Fruit fly (Drosophila melanogaster) whole organism, prepupa: Measurements from ENCODE around the gene CG44005.

ENCODE experiments used
- Blimp-1 ChIP-seq: fragments of 200-800 bp; sonication (Bioruptor generic); optimal IDR thresholded peaks from 3 replicates; lab custom pipeline; 2017; ENCODE audit warnings: missing biosample characterization, missing genetic modification characterization, mild to moderate bottlenecking, moderate library complexity, missing genetic modification reagents
- CG10631 ChIP-seq: fragments of 200-800 bp; sonication (Bioruptor generic); optimal IDR thresholded peaks from 2 replicates; lab custom pipeline; 2016; ENCODE audit warnings: missing biosample characterization, missing genetic modification characterization
- CG10669 ChIP-seq: fragments of 200-800 bp; sonication (Bioruptor generic); optimal IDR thresholded peaks from 3 replicates; lab custom pipeline; 2018; ENCODE audit warnings: missing biosample characterization, mild to moderate bottlenecking, missing genetic modification characterization, moderate library complexity
- CG11294 ChIP-seq: fragments of 200-800 bp; sonication (Bioruptor generic); IDR thresholded peaks from 2 replicates; pipeline ENCODE4 v1.3.6; 2022; ENCODE audit warnings: missing biosample characterization, missing genetic modification characterization
- CG11762 ChIP-seq: fragments of 200-800 bp; sonication (Bioruptor generic); optimal IDR thresholded peaks from 3 replicates; lab custom pipeline; 2016; ENCODE audit warnings: missing biosample characterization, missing genetic modification characterization; ENCODE audit not compliant: insufficient read depth
- CG11902 ChIP-seq: fragments of 200-800 bp; sonication (Bioruptor generic); optimal IDR thresholded peaks from 3 replicates; lab custom pipeline; 2016; ENCODE audit warnings: missing biosample characterization, missing genetic modification characterization
- CG15336 ChIP-seq: fragments of 200-800 bp; sonication (Bioruptor generic); IDR thresholded peaks from 2 replicates; pipeline ENCODE4 v1.3.6; 2022; ENCODE audit warnings: missing biosample characterization, missing genetic modification characterization
- CG1621 ChIP-seq: fragments of 200-800 bp; sonication (Bioruptor generic); optimal IDR thresholded peaks from 3 replicates; lab custom pipeline; 2018; ENCODE audit warnings: missing biosample characterization, mild to moderate bottlenecking, missing genetic modification characterization
- CG16779 ChIP-seq: fragments of 200-800 bp; sonication (Bioruptor generic); optimal IDR thresholded peaks from 3 replicates; lab custom pipeline; 2017; ENCODE audit warnings: missing biosample characterization, mild to moderate bottlenecking, missing genetic modification characterization
- CG3032 ChIP-seq: fragments of 200-800 bp; optimal IDR thresholded peaks from 2 replicates; lab custom pipeline; 2019; ENCODE audit warnings: missing biosample characterization, mild to moderate bottlenecking, missing genetic modification characterization, moderate library complexity
- CG31627 ChIP-seq: fragments of 200-800 bp; sonication (Bioruptor generic); optimal IDR thresholded peaks from 3 replicates; lab custom pipeline; 2016; ENCODE audit warnings: missing biosample characterization, missing genetic modification characterization
- CG3919 ChIP-seq: fragments of 200-800 bp; sonication (Bioruptor generic); optimal IDR thresholded peaks from 3 replicates; lab custom pipeline; 2016; ENCODE audit warnings: missing biosample characterization, missing genetic modification characterization
- CG6163 ChIP-seq: fragments of 200-800 bp; sonication (Bioruptor generic); IDR thresholded peaks from 3 replicates; pipeline ENCODE4 v1.3.6; 2022; ENCODE audit warnings: missing biosample characterization, missing genetic modification characterization
- CG6276 ChIP-seq: fragments of 200-800 bp; sonication (Bioruptor generic); optimal IDR thresholded peaks from 2 replicates; lab custom pipeline; 2017; ENCODE audit warnings: missing biosample characterization, mild to moderate bottlenecking, missing genetic modification characterization
- CG6792 ChIP-seq: fragments of 200-800 bp; sonication (Bioruptor generic); optimal IDR thresholded peaks from 3 replicates; lab custom pipeline; 2016; ENCODE audit warnings: missing biosample characterization, missing genetic modification characterization
- CG6808 ChIP-seq: fragments of 200-800 bp; sonication (Bioruptor generic); optimal IDR thresholded peaks from 3 replicates; lab custom pipeline; 2017; ENCODE audit warnings: missing biosample characterization, missing genetic modification characterization, mild to moderate bottlenecking, moderate library complexity, missing genetic modification reagents
- CG6854 ChIP-seq: fragments of 200-800 bp; sonication (Bioruptor generic); optimal IDR thresholded peaks from 2 replicates; lab custom pipeline; 2017; ENCODE audit warnings: missing biosample characterization, mild to moderate bottlenecking, missing genetic modification characterization
- CG7368 ChIP-seq: fragments of 200-800 bp; sonication (Bioruptor generic); optimal IDR thresholded peaks from 3 replicates; lab custom pipeline; 2016; ENCODE audit warnings: missing biosample characterization, missing genetic modification characterization
- CG8119 ChIP-seq: fragments of 200-800 bp; sonication (Bioruptor generic); IDR thresholded peaks from 3 replicates; pipeline ENCODE4 v1.3.6; 2022; ENCODE audit warnings: missing biosample characterization, missing genetic modification characterization
- CG8632 ChIP-seq: fragments of 200-800 bp; sonication (Bioruptor generic); optimal IDR thresholded peaks from 3 replicates; lab custom pipeline; 2016; ENCODE audit warnings: missing biosample characterization, missing genetic modification characterization
- CG9139 ChIP-seq: fragments of 200-800 bp; sonication (Bioruptor generic); optimal IDR thresholded peaks from 3 replicates; lab custom pipeline; 2017; ENCODE audit warnings: missing biosample characterization, mild to moderate bottlenecking, missing genetic modification characterization
- Eip75B ChIP-seq: fragments of 200-800 bp; sonication (Bioruptor generic); optimal IDR thresholded peaks from 3 replicates; lab custom pipeline; 2016; ENCODE audit warnings: missing biosample characterization, missing genetic modification characterization
- Eip78C ChIP-seq: fragments of 200-800 bp; sonication (Bioruptor generic); peaks from one replicate; lab custom pipeline; 2016; ENCODE audit warnings: missing biosample characterization, missing genetic modification characterization
- Eip93F ChIP-seq: fragments of 200-800 bp; sonication (Bioruptor generic); optimal IDR thresholded peaks from 2 replicates; lab custom pipeline; 2016; ENCODE audit warnings: missing biosample characterization, mild to moderate bottlenecking, missing genetic modification characterization
- Ets21C ChIP-seq: fragments of 200-800 bp; sonication (Bioruptor generic); optimal IDR thresholded peaks from 3 replicates; lab custom pipeline; 2016; ENCODE audit warnings: missing biosample characterization, missing genetic modification characterization
- Gug ChIP-seq: fragments of 200-800 bp; sonication (Bioruptor generic); IDR thresholded peaks from 2 replicates; pipeline ENCODE4 v1.3.6; 2022; ENCODE audit warnings: missing biosample characterization, missing genetic modification characterization
- Hr38 ChIP-seq: sonication (Bioruptor generic); optimal IDR thresholded peaks from 2 replicates; lab custom pipeline; 2016; ENCODE audit warnings: missing biosample characterization, missing genetic modification characterization
- Lpt ChIP-seq: fragments of 200-800 bp; sonication (Bioruptor generic); optimal IDR thresholded peaks from 3 replicates; lab custom pipeline; 2016; ENCODE audit warnings: missing biosample characterization, missing genetic modification characterization
- Met ChIP-seq: fragments of 200-800 bp; sonication (Bioruptor generic); optimal IDR thresholded peaks from 3 replicates; lab custom pipeline; 2016; ENCODE audit warnings: missing biosample characterization, missing genetic modification characterization
- OdsH ChIP-seq: fragments of 200-800 bp; sonication (Bioruptor generic); optimal IDR thresholded peaks from 3 replicates; lab custom pipeline; 2016; ENCODE audit warnings: missing biosample characterization, missing genetic modification characterization
- Smox ChIP-seq: fragments of 200-800 bp; sonication (Bioruptor generic); optimal IDR thresholded peaks from 3 replicates; lab custom pipeline; 2016; ENCODE audit warnings: missing biosample characterization, missing genetic modification characterization
- Sox102F ChIP-seq: fragments of 200-800 bp; sonication (Bioruptor generic); optimal IDR thresholded peaks from 2 replicates; lab custom pipeline; 2016; ENCODE audit warnings: missing biosample characterization, mild to moderate bottlenecking, missing genetic modification characterization
- Sox14 ChIP-seq: fragments of 200-800 bp; sonication (Bioruptor generic); optimal IDR thresholded peaks from 3 replicates; lab custom pipeline; 2016; ENCODE audit warnings: missing biosample characterization, missing genetic modification characterization
- Sox15 ChIP-seq: fragments of 200-800 bp; sonication (Bioruptor generic); optimal IDR thresholded peaks from 3 replicates; lab custom pipeline; 2016; ENCODE audit warnings: missing biosample characterization, missing genetic modification characterization
- achi ChIP-seq: fragments of 200-800 bp; sonication (Bioruptor generic); optimal IDR thresholded peaks from 3 replicates; lab custom pipeline; 2016; ENCODE audit warnings: missing biosample characterization, missing genetic modification characterization
- acj6 ChIP-seq: fragments of 200-800 bp; sonication (Bioruptor generic); optimal IDR thresholded peaks from 3 replicates; lab custom pipeline; 2016; ENCODE audit warnings: missing biosample characterization, missing genetic modification characterization
- cyc ChIP-seq: fragments of 200-800 bp; sonication (Bioruptor generic); optimal IDR thresholded peaks from 3 replicates; lab custom pipeline; 2016; ENCODE audit warnings: missing biosample characterization, missing genetic modification characterization
- dac ChIP-seq: fragments of 200-800 bp; sonication (Bioruptor generic); optimal IDR thresholded peaks from 2 replicates; lab custom pipeline; 2017; ENCODE audit warnings: missing biosample characterization, mild to moderate bottlenecking, missing genetic modification characterization
- dsx ChIP-seq: fragments of 200-800 bp; optimal IDR thresholded peaks from 3 replicates; lab custom pipeline; 2019; ENCODE audit warnings: missing biosample characterization, mild to moderate bottlenecking, missing genetic modification characterization, moderate library complexity; ENCODE audit not compliant: poor library complexity, severe bottlenecking
- eg ChIP-seq: fragments of 200-800 bp; sonication (Bioruptor generic); IDR thresholded peaks from 3 replicates; pipeline ENCODE4 v1.3.6; 2022; ENCODE audit warnings: missing biosample characterization, missing genetic modification characterization
- fd85E ChIP-seq: fragments of 200-800 bp; sonication (Bioruptor generic); optimal IDR thresholded peaks from 3 replicates; lab custom pipeline; 2016; ENCODE audit warnings: missing biosample characterization, missing genetic modification characterization
- lz ChIP-seq: fragments of 200-800 bp; sonication (Bioruptor generic); optimal IDR thresholded peaks from 3 replicates; lab custom pipeline; 2016; ENCODE audit warnings: missing biosample characterization, missing genetic modification characterization
- net ChIP-seq: fragments of 200-800 bp; sonication (Bioruptor generic); optimal IDR thresholded peaks from 3 replicates; lab custom pipeline; 2016; ENCODE audit warnings: missing biosample characterization, missing genetic modification characterization
- pdm3 ChIP-seq: fragments of 200-800 bp; sonication (Bioruptor generic); optimal IDR thresholded peaks from 3 replicates; lab custom pipeline; 2016; ENCODE audit warnings: missing biosample characterization, missing genetic modification characterization
- salr ChIP-seq, 2 experiments: fragments of 200-800 bp; sonication (Bioruptor generic); optimal IDR thresholded peaks; 3 replicates each; lab custom pipeline; 2016 to 2018; ENCODE audit warnings: missing biosample characterization in 2 of 2, missing genetic modification characterization in 2 of 2, mild to moderate bottlenecking in 1 of 2
- ss ChIP-seq, 2 experiments: fragments of 200-800 bp; sonication (Bioruptor generic); optimal IDR thresholded peaks; 2 replicates in 1 of 2; 3 replicates in 1 of 2; lab custom pipeline; 2017 to 2018; ENCODE audit warnings: mild to moderate bottlenecking in 2 of 2, missing biosample characterization in 2 of 2, missing genetic modification characterization in 2 of 2, moderate library complexity in 1 of 2
- svp ChIP-seq: fragments of 200-800 bp; sonication (Bioruptor generic); peaks from one replicate; lab custom pipeline; 2016; ENCODE audit warnings: missing biosample characterization, missing genetic modification characterization
- topi ChIP-seq: fragments of 200-800 bp; sonication (Bioruptor generic); optimal IDR thresholded peaks from 3 replicates; lab custom pipeline; 2016; ENCODE audit warnings: missing biosample characterization, missing genetic modification characterization

Gene CG44005

DNA sequence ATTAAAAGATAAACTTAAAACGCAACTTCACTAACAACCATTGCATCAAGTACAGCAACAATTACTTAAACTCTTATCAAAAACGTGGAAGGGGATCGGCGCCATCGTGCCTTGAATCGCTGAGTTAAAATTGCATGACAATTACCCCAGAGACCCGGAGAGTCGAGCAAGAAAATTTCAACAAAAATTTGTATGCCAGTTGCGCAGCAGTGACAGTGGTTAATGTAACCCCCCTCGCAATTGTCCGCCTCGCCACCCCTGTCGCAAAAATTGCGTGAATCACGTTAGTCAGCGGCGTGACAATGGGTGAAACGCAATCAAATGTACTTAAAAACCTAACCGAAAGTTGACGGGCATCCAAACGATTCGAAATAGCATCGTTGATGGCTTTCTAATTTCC lies 27.8 kb upstream of the CG44005 start (continued):
- TF ChIP-seq pdm3 (GFP tag; lab: Kevin White, UChicago): peak; percentile 44
- peak; percentile 43; the same call in 1 of the 3 replicates for TF ChIP-seq eg (GFP tag; lab: Robert Waterston, UW)
- TF ChIP-seq CG10669: no peak
- TF ChIP-seq acj6 (GFP tag; lab: Kevin White, UChicago): peak; percentile 2
- no peak for TF ChIP-seq Blimp-1
- 0 out of 3 replicates have a peak, but pooled peaks have one; percentile 23 for TF ChIP-seq CG6163 (GFP tag; lab: Robert Waterston, UW)
- peak; percentile 17 for TF ChIP-seq Smox (GFP tag; lab: Kevin White, UChicago)
- TF ChIP-seq CG3032 (tag; lab: Kevin White, UChicago): no peak
- TF ChIP-seq net: no peak
- peak; percentile 42 for TF ChIP-seq CG31627 (GFP tag; lab: Kevin White, UChicago)
- TF ChIP-seq cyc (GFP tag; lab: Kevin White, UChicago): peak; percentile 31
- TF ChIP-seq CG6854: no peak
- TF ChIP-seq CG6808: no peak
- TF ChIP-seq Met (GFP tag; lab: Kevin White, UChicago): peak; percentile 28
- TF ChIP-seq lz (GFP tag; lab: Kevin White, UChicago): peak; percentile 38
- peak in 1 of 2 experiments; percentile 42 for TF ChIP-seq ss (GFP tag; optimal IDR thresholded peaks at IDR 0.05; lab: Kevin White, UChicago)
- TF ChIP-seq CG8632: no peak
- TF ChIP-seq salr (GFP tag; optimal IDR thresholded peaks at IDR 0.05; lab: Kevin White, UChicago): no peak
- TF ChIP-seq Hr38: no peak
- TF ChIP-seq CG11294 (GFP tag; lab: Robert Waterston, UW): no peak
- TF ChIP-seq CG3919 (GFP tag; lab: Kevin White, UChicago): peak; percentile 22
- peak; percentile 5 for TF ChIP-seq CG6792 (GFP tag; lab: Kevin White, UChicago)
- peak; percentile 20 for TF ChIP-seq CG7368 (GFP tag; lab: Kevin White, UChicago)
- TF ChIP-seq CG15336 (GFP tag; lab: Robert Waterston, UW): peak; percentile 31; the same call in 1 of the 2 replicates
- TF ChIP-seq Sox14 (GFP tag; lab: Kevin White, UChicago): peak; percentile 16

DNA sequence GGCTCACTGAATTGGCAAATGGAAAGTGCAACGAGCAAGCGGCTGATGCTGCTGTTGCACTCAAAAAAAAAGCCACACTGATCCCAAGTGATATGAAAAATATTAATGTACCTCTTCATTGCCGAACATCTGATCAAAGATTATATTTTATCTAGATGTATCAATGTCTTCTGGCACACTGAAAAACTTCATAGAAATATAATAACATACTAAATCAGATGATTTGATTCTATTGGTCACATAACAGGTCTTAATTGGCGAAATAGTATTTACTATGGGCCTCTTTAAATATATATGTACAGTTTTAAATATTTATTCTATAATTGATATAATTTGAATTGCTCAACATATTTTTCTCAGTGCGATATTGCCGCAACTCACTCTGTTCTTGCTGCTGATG lies 24.8 kb upstream of the CG44005 start:
- TF ChIP-seq OdsH (GFP tag; lab: Kevin White, UChicago): peak; percentile 54
- TF ChIP-seq dsx (GFP tag; lab: Kevin White, UChicago): no peak
- no peak for TF ChIP-seq CG16779 (tag; lab: Kevin White, UChicago)
- 0 out of 3 replicates have a peak, but pooled peaks have one; percentile 23 for TF ChIP-seq eg (GFP tag; lab: Robert Waterston, UW)
- TF ChIP-seq Sox14 (GFP tag; lab: Kevin White, UChicago): peak; percentile 38
- TF ChIP-seq Eip93F: no peak
- TF ChIP-seq Eip78C: peak; percentile 76
- TF ChIP-seq topi (GFP tag; lab: Kevin White, UChicago): no peak
- no peak for TF ChIP-seq ss (GFP tag; optimal IDR thresholded peaks at IDR 0.05; lab: Kevin White, UChicago)
- TF ChIP-seq cyc (GFP tag; lab: Kevin White, UChicago): no peak
- no peak for TF ChIP-seq CG6854
- TF ChIP-seq CG1621: no peak
- TF ChIP-seq fd85E (GFP tag; lab: Kevin White, UChicago): no peak
- TF ChIP-seq Sox102F (GFP tag; lab: Kevin White, UChicago): no peak
- peak; percentile 61 for TF ChIP-seq acj6 (GFP tag; lab: Kevin White, UChicago)
- no peak for TF ChIP-seq CG11902 (GFP tag; lab: Kevin White, UChicago)
- TF ChIP-seq dac (GFP tag; lab: Kevin White, UChicago): peak; percentile 4
- TF ChIP-seq CG11762 (GFP tag; lab: Kevin White, UChicago): no peak
- no peak for TF ChIP-seq CG9139 (GFP tag; lab: Kevin White, UChicago)
- no peak for TF ChIP-seq CG31627 (GFP tag; lab: Kevin White, UChicago)
- no peak for TF ChIP-seq lz (GFP tag; lab: Kevin White, UChicago)
- TF ChIP-seq CG8632: no peak
- TF ChIP-seq Gug: no peak
- no peak for TF ChIP-seq Ets21C
- TF ChIP-seq CG10669: peak; percentile 15
- TF ChIP-seq CG6276 (GFP tag; lab: Kevin White, UChicago): peak; percentile 65
- TF ChIP-seq Eip75B (GFP tag; lab: Kevin White, UChicago): peak; percentile 22
- TF ChIP-seq achi: peak; percentile 63
- no peak for TF ChIP-seq Hr38
- peak; percentile 3 for TF ChIP-seq CG3032 (tag; lab: Kevin White, UChicago)
- 0 out of 3 replicates have a peak, but pooled peaks have one; percentile 12 for TF ChIP-seq CG6163 (GFP tag; lab: Robert Waterston, UW)
- TF ChIP-seq Sox15 (GFP tag; lab: Kevin White, UChicago): no peak
- 0 out of 2 replicates have a peak, but pooled peaks have one; percentile 15 for TF ChIP-seq CG11294 (GFP tag; lab: Robert Waterston, UW)
- TF ChIP-seq CG10631 (GFP tag; lab: Kevin White, UChicago): peak; percentile 62
- TF ChIP-seq CG6792 (GFP tag; lab: Kevin White, UChicago): no peak
- no peak for TF ChIP-seq svp (GFP tag; lab: Kevin White, UChicago)
- peak; percentile 37 for TF ChIP-seq net
- TF ChIP-seq CG8119: peak; percentile 70
- no peak for TF ChIP-seq Blimp-1
- peak; percentile 42 for TF ChIP-seq Lpt (GFP tag; lab: Kevin White, UChicago)
